Fruit fly (Drosophila melanogaster) whole organism: ENCODE data around the gene Tlk.
A peak's percentile ranks its signal among the peaks of the same experiment; 100 is the strongest.

Experiments
- Dll ChIP-seq: fragments of >200 bp; optimal IDR thresholded peaks from 2 replicates; lab custom pipeline; 2017
- EcR ChIP-seq, 2 experiments: fragments of >200 bp; optimal IDR thresholded peaks; 2 replicates each; lab custom pipeline; 2017; ENCODE audit warnings: missing biosample characterization in 2 of 2, missing genetic modification characterization in 2 of 2, missing genetic modification reagents in 2 of 2
- pan ChIP-seq: fragments of >200 bp; optimal IDR thresholded peaks from 2 replicates; lab custom pipeline; 2017
- psq ChIP-seq: fragments of >200 bp; optimal IDR thresholded peaks from 2 replicates; lab custom pipeline; 2017
- usp ChIP-seq: fragments of >200 bp; optimal IDR thresholded peaks from 2 replicates; lab custom pipeline; 2017; ENCODE audit warnings: missing biosample characterization, missing genetic modification characterization, mixed read lengths

DNA sequence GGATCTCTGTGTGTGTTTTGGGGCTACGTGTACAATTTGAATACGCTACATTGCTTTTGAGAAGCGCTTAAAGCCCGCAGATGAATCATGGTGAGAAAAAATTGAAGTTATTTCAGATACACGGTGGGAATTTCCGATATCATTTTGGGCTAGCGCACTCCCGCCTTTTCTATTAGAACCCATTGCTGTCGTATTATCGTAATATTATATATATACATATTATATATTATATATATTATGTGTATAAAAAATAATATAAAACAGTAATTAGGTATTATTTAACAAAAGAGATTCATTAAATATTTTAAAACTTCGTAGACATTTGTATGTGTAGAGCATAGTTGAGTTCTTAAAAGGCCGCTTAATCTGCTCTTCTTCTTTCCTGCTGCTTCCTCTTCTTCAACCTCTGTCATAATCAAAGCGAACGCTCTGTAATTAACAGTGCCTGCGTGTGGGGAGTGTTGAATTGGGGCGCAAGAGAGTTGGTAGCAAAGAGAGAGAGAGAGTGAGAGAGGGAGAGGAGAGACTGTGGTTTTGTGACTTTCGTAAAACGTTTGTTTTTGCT is 41.9 kb upstream of the Tlk start:
- TF ChIP-seq Dll (peak; percentile 20), psq (lab: Kevin White, UChicago) (no peak), usp (GFP tag; lab: Kevin White, UChicago) (no peak), EcR (GFP tag; optimal IDR thresholded peaks at IDR 0.05; lab: Kevin White, UChicago) (no peak), pan (lab: Kevin White, UChicago) (no peak)
